Fruit fly (Drosophila melanogaster) whole organism, pupa: Measurements from ENCODE around the gene CG45488.
"Not testable (repeated sequence)": the region's sequence is repeated elsewhere in the genome, so short reads cannot be mapped to it uniquely, and the experiment has no call there.

Experiments
- CG10348 ChIP-seq: fragments of 200-800 bp; sonication (Bioruptor generic); IDR thresholded peaks from 2 replicates; pipeline ENCODE4 v1.3.6; 2022; ENCODE audit warnings: missing biosample characterization, missing genetic modification characterization
- CG12605 ChIP-seq: fragments of 200-800 bp; sonication (Bioruptor generic); IDR thresholded peaks from 2 replicates; pipeline ENCODE4 v1.3.6; 2022; ENCODE audit warnings: missing biosample characterization, missing genetic modification characterization
- CG32121 ChIP-seq: fragments of 200-800 bp; sonication (Bioruptor generic); IDR thresholded peaks from 2 replicates; pipeline ENCODE4 v1.3.6; 2022; ENCODE audit warnings: missing biosample characterization, missing genetic modification characterization
- CG8159 ChIP-seq: fragments of 200-800 bp; sonication (Bioruptor generic); optimal IDR thresholded peaks from 3 replicates; lab custom pipeline; 2018; ENCODE audit warnings: missing biosample characterization, mild to moderate bottlenecking, missing genetic modification characterization, moderate library complexity
- CG8301 ChIP-seq: fragments of 200-800 bp; sonication (Bioruptor generic); optimal IDR thresholded peaks from 2 replicates; lab custom pipeline; 2018; ENCODE audit warnings: missing biosample characterization, mild to moderate bottlenecking, missing genetic modification characterization
- CG9948 ChIP-seq: fragments of 200-800 bp; sonication (Bioruptor generic); optimal IDR thresholded peaks from 2 replicates; lab custom pipeline; 2018; ENCODE audit warnings: missing biosample characterization, mild to moderate bottlenecking, missing genetic modification characterization, moderate library complexity
- D1 ChIP-seq: fragments of 200-800 bp; sonication (Bioruptor generic); optimal IDR thresholded peaks from 2 replicates; lab custom pipeline; 2018; ENCODE audit warnings: missing biosample characterization, mild to moderate bottlenecking, missing genetic modification characterization, moderate library complexity
- EcR ChIP-seq: fragments of 200-800 bp; sonication (Bioruptor generic); optimal IDR thresholded peaks from 3 replicates; lab custom pipeline; 2019; ENCODE audit warnings: missing biosample characterization, missing genetic modification characterization, mild to moderate bottlenecking, moderate library complexity, missing genetic modification reagents
- Pif1A ChIP-seq: fragments of 200-800 bp; sonication (Bioruptor generic); optimal IDR thresholded peaks from 3 replicates; lab custom pipeline; 2016; ENCODE audit warnings: missing biosample characterization, missing genetic modification characterization
- Pif1B ChIP-seq: fragments of 200-800 bp; sonication (Bioruptor generic); optimal IDR thresholded peaks from 3 replicates; lab custom pipeline; 2016; ENCODE audit warnings: missing biosample characterization, missing genetic modification characterization
- Snoo ChIP-seq: fragments of 200-800 bp; sonication (Bioruptor generic); optimal IDR thresholded peaks from 3 replicates; lab custom pipeline; 2017; ENCODE audit warnings: missing biosample characterization, mild to moderate bottlenecking, missing genetic modification characterization, inconsistent platforms
- fd96Ca ChIP-seq: fragments of 200-800 bp; sonication (Bioruptor generic); IDR thresholded peaks from 3 replicates; pipeline ENCODE4 v1.3.6; 2022; ENCODE audit warnings: missing biosample characterization, missing genetic modification characterization
- rn ChIP-seq: fragments of 200-800 bp; sonication (Bioruptor generic); IDR thresholded peaks from 2 replicates; pipeline ENCODE4 v1.3.6; 2022; ENCODE audit warnings: missing biosample characterization, missing genetic modification characterization

dm6 chrX:19915181-19915580 lies 5.1 kb downstream of the CG45488 start, which contains the start of gene CG45487:
- TF ChIP-seq rn (GFP tag; lab: Robert Waterston, UW); Snoo; Pif1A (GFP tag; lab: Kevin White, UChicago); EcR (GFP tag; lab: Kevin White, UChicago); CG8301 (tag; lab: Kevin White, UChicago); CG10348 (GFP tag; lab: Robert Waterston, UW); CG9948 (tag; lab: Kevin White, UChicago); CG8159 (tag; lab: Kevin White, UChicago); fd96Ca (GFP tag; lab: Robert Waterston, UW); CG12605 (GFP tag; lab: Robert Waterston, UW); CG32121 (GFP tag; lab: Robert Waterston, UW); D1 (tag; lab: Kevin White, UChicago); Pif1B: not testable (repeated sequence)
